Worm (Caenorhabditis elegans): ENCODE measurements around the gene spex-3.

DNA sequence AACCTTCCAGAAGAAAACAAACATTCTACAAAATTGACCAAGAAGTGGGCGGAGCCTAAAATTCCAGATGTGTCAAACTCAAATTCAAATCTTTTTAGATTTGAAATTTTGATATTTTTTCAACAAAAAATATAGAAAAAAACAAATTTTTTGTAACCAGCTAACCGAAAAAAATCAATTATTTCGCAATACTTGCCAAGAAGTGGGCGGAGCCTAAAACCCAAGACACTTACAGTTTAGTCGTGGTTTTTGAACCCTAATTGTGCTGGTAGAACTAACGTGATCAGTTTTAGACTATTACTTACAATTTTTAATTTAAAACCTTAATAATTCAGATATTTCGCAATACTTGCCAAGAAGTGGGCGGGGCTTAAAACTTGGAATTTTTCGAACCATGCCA is 28.9 kb downstream of the spex-3 start:
- TF ChIP-seq skn-1 (tag; optimal IDR thresholded peaks at IDR 0.05) (no peak), pqm-1 (tag; optimal IDR thresholded peaks at IDR 0.05) (no peak), spr-3 (GFP tag; optimal IDR thresholded peaks at IDR 0.05) (no peak), Y75B8A.6 (GFP tag; IDR thresholded peaks at IDR 0.05) (no peak), unc-62 (GFP tag; optimal IDR thresholded peaks at IDR 0.05 in 1 of 2) (no peak), unc-62 (tag; optimal IDR thresholded peaks at IDR 0.05) (no peak), zip-2 (tag; optimal IDR thresholded peaks at IDR 0.05) (no peak)

Measured in whole organism, L4 larva.